Worm (Caenorhabditis elegans): ENCODE data around the gene R07B7.12.

The R07B7.12 gene

DNA sequence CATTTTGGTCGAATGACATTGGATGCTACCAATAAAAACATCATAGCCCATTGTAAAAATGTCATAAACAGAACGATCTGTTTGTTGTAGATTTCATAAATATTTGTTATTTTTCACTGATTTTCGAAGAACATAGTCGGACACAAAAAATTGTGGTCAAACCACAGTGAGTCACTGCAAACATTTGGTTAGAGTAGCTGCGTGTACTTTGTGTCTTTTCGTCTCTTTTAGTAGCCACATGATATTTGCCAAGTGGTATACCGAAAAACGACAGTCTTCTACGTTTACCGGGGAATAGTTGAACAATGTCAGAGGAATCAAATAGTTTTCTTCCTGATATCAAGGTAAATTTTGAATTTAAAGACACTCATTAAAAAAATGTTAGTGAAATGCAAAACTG lies 2.9 kb downstream of the R07B7.12 start, which contains the start of gene nhr-206:
Gene nhr-206 (plus strand): TSS at position 248 of the 400 bp plus-strand sequence.
- TF ChIP-seq lin-13 (GFP tag; optimal IDR thresholded peaks at IDR 0.05) (no peak), F13H6.1 (tag; optimal IDR thresholded peaks at IDR 0.05) (peak; percentile 7), nhr-129 (tag; optimal IDR thresholded peaks at IDR 0.05) (peak; percentile 71), sma-9 (GFP tag; optimal IDR thresholded peaks at IDR 0.05) (peak; percentile 56), sma-9 (tag; optimal IDR thresholded peaks at IDR 0.05) (no peak), nhr-25 (tag; optimal IDR thresholded peaks at IDR 0.05) (peak; percentile 12), ceh-82 (tag; optimal IDR thresholded peaks at IDR 0.05) (no peak), zag-1 (tag; optimal IDR thresholded peaks at IDR 0.05) (no peak), C34F6.9 (tag; optimal IDR thresholded peaks at IDR 0.05) (no peak), unc-39 (tag; optimal IDR thresholded peaks at IDR 0.05) (no peak), nhr-23 (tag; optimal IDR thresholded peaks at IDR 0.05) (no peak), nhr-11 (tag; optimal IDR thresholded peaks at IDR 0.05) (no peak), crh-2 (tag; optimal IDR thresholded peaks at IDR 0.05) (peak; percentile 67), snpc-4 (tag; optimal IDR thresholded peaks at IDR 0.05) (no peak), sma-3 (GFP tag; optimal IDR thresholded peaks at IDR 0.05) (peak; percentile 21), fos-1 (tag; optimal IDR thresholded peaks at IDR 0.05) (peak; percentile 85)

DNA sequence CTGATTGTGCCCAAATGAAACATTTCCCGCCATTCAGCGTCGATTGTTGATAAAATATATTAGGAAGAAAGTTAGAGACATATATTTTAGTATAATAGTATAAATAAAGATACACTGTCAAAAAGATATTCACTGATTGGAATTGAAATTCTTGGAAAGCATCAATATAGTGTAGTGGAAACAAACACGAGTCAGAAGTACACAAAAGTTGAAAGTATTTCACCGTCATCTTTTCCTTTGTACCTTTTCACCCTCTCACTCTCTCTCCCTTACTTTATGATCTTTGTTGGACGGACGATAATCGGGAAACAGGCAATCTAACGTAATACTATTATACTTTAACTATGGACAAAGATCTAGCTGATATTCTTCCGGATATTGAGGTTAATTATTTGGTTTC lies 5.2 kb downstream of the R07B7.12 start, which contains the start of gene nhr-208:
Gene nhr-208 (plus strand): TSS at position 288 of the 400 bp plus-strand sequence.
- TF ChIP-seq nhr-6 (tag; optimal IDR thresholded peaks at IDR 0.05), result no peak
- peak; percentile 11 for TF ChIP-seq fos-1 (tag; optimal IDR thresholded peaks at IDR 0.05)
- peak; percentile 11 for TF ChIP-seq sma-9 (GFP tag; optimal IDR thresholded peaks at IDR 0.05)
- TF ChIP-seq sma-9 (tag; optimal IDR thresholded peaks at IDR 0.05), result no peak

DNA sequence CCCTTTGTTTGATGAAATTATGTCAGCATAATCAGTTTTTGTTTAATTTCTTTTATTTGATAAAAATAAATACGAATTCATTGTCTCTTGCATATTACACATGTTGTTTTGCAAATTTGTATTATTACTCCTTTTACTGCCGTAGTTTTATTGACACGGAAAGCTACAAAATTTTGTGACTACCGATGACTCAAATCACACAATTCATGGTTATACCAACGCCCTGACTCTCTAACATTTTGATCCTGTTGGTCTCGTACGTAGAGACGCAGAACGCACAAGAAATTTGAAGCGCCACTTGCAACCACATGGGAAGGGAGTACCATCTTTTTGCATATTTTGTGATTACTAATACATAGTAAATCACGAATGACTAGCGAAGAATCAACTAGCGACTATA lies 7.0 kb downstream of the R07B7.12 start, which contains the start of gene nhr-207:
Gene nhr-207 (plus strand): TSS at position 282 of the 400 bp plus-strand sequence.
- TF ChIP-seq ZK546.5 (tag; optimal IDR thresholded peaks at IDR 0.05) (no peak), fos-1 (tag; optimal IDR thresholded peaks at IDR 0.05) (peak; percentile 72), nhr-77 (tag; optimal IDR thresholded peaks at IDR 0.05) (no peak), unc-55 (GFP tag; optimal IDR thresholded peaks at IDR 0.05) (no peak), egl-27 (tag; optimal IDR thresholded peaks at IDR 0.05) (no peak), sma-9 (GFP tag; optimal IDR thresholded peaks at IDR 0.05) (peak; percentile 60), sma-9 (tag; optimal IDR thresholded peaks at IDR 0.05) (no peak), lin-11 (tag; optimal IDR thresholded peaks at IDR 0.05) (no peak), nhr-6 (tag; optimal IDR thresholded peaks at IDR 0.05) (no peak), ztf-1 (GFP tag; conservative IDR thresholded peaks at IDR 0.05) (no peak), peb-1 (tag; optimal IDR thresholded peaks at IDR 0.05) (no peak), skn-1 (tag; optimal IDR thresholded peaks at IDR 0.05) (no peak), C34F6.9 (tag; optimal IDR thresholded peaks at IDR 0.05) (no peak), mdl-1 (tag; optimal IDR thresholded peaks at IDR 0.05) (no peak), nhr-129 (tag; optimal IDR thresholded peaks at IDR 0.05) (peak; percentile 9), lin-39 (tag; optimal IDR thresholded peaks at IDR 0.05) (no peak), mbf-1 (tag; optimal IDR thresholded peaks at IDR 0.05) (no peak), nhr-10 (tag; optimal IDR thresholded peaks at IDR 0.05) (no peak), nhr-12 (tag; optimal IDR thresholded peaks at IDR 0.05) (no peak)

DNA sequence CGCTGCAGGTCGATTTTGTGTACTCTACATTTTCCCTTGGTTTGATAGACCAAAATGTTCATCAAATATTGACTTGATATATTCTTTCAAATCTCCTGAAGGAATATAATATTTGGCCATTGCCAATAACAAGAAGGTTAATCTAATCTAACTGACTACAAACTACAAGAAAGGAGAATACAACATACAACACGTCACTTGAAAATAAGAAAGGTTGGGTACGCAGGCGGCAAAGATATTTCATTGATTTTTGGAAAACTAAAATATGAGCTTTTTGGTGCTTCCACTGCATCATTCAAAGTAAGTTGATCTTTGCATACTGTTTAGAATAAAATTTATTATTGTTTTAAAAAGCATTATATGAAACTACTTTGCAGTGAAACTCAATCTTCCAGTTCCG lies 9.2 kb downstream of the R07B7.12 start, which contains the start of gene nhr-209:
Gene nhr-209 (plus strand): TSS at position 27 of the 400 bp plus-strand sequence.
- no peak for TF ChIP-seq alr-1 (tag; optimal IDR thresholded peaks at IDR 0.05)
- TF ChIP-seq sma-9 (GFP tag; optimal IDR thresholded peaks at IDR 0.05), result no peak
- no peak for TF ChIP-seq sma-9 (tag; optimal IDR thresholded peaks at IDR 0.05)
- TF ChIP-seq sma-3 (GFP tag; optimal IDR thresholded peaks at IDR 0.05), result no peak
- TF ChIP-seq elt-1 (tag; optimal IDR thresholded peaks at IDR 0.05), result no peak
- TF ChIP-seq dmd-4 (tag; optimal IDR thresholded peaks at IDR 0.05), result no peak
- no peak for TF ChIP-seq lsy-2 (tag; optimal IDR thresholded peaks at IDR 0.05)
- no peak for TF ChIP-seq R02D3.7 (tag; optimal IDR thresholded peaks at IDR 0.05)
- TF ChIP-seq nhr-23 (tag; optimal IDR thresholded peaks at IDR 0.05), result no peak
- TF ChIP-seq unc-62 (GFP tag; optimal IDR thresholded peaks at IDR 0.05), result no peak
- TF ChIP-seq skn-1 (tag; optimal IDR thresholded peaks at IDR 0.05), result no peak
- TF ChIP-seq nhr-237 (tag; optimal IDR thresholded peaks at IDR 0.05), result no peak
- no peak for TF ChIP-seq egl-27 (tag; optimal IDR thresholded peaks at IDR 0.05)
- TF ChIP-seq mbf-1 (tag; optimal IDR thresholded peaks at IDR 0.05), result no peak
- TF ChIP-seq nhr-12 (tag; optimal IDR thresholded peaks at IDR 0.05), result no peak
- TF ChIP-seq ZK546.5 (tag; optimal IDR thresholded peaks at IDR 0.05), result no peak
- no peak for TF ChIP-seq mdl-1 (tag; optimal IDR thresholded peaks at IDR 0.05)
- no peak for TF ChIP-seq nhr-21 (tag; optimal IDR thresholded peaks at IDR 0.05)
- TF ChIP-seq snpc-4 (tag; optimal IDR thresholded peaks at IDR 0.05), result no peak
